Fruit fly (Drosophila melanogaster) Kc167 (cell line): Measurements from ENCODE around the gene Ptp61F.

ENCODE experiments used
- Myc ChIP-seq: fragments of >200 bp; optimal IDR thresholded peaks from 2 replicates; lab custom pipeline; 2017; ENCODE audit warnings: missing external identifiers
- Sin3A ChIP-seq: fragments of >200 bp; optimal IDR thresholded peaks from 2 replicates; lab custom pipeline; 2018; ENCODE audit warnings: missing external identifiers
- h ChIP-seq: fragments of >200 bp; optimal IDR thresholded peaks from 3 replicates; lab custom pipeline; 2018; ENCODE audit warnings: missing external identifiers
- insv ChIP-seq: fragments of >200 bp; optimal IDR thresholded peaks from 3 replicates; lab custom pipeline; 2018; ENCODE audit warnings: missing external identifiers
- psq ChIP-seq: fragments of >200 bp; optimal IDR thresholded peaks from 2 replicates; lab custom pipeline; 2017; ENCODE audit warnings: missing external identifiers
- ttk ChIP-seq: sonication (Bioruptor generic); optimal IDR thresholded peaks from 2 replicates; lab custom pipeline; 2017; ENCODE audit warnings: missing external identifiers

DNA sequence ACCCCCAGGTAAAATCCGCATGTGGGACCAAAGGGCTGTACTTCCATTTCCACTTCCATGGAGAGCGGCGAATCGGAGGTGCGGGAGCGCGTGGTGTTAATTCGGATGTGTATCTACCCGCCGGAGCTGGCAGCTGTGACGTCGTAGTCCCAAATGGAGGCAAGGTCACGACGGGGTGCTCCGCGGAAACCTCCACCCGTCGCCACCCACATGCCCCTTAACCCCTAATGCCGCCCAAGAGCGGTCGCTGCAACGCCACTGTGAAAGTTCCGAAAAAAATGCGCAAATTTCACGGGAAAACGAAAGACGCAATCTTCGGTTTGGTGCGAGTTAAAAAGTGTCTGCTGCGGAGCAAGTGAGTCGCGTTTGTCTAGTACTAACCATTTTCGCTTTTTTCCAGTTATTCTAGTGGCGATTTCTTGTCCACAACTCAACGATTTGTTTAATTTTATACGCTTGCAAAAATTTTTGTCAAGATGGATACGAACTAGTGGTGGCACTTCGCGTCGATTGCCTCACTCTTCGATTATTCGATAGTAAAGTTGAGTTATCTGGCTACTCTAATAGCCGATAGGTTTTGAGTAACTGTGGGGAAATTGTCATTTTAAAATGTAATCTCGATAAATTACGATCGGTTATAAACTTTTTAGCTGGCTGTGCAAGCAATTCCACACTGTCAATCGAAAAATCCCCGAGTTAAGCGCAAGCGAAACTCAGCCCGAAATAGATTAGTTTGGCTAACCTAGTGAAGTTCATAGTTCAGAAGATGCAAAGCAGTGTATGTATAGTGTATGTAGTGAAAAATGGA, 27.2 kb upstream of the Ptp61F start, which contains the start of the genes hfp and Psa:
- no peak for TF ChIP-seq h (lab: Kevin White, UChicago)
- TF ChIP-seq Sin3A (lab: Kevin White, UChicago) = no peak
- no peak for TF ChIP-seq ttk
- no peak for TF ChIP-seq Myc
- TF ChIP-seq psq (lab: Kevin White, UChicago) = no peak
- TF ChIP-seq insv (lab: Kevin White, UChicago) = no peak
